Fruit fly (Drosophila melanogaster) whole organism, embryonic: ENCODE measurements around the gene CG10660.

Experiments used
- Bdp1 ChIP-seq: fragments of 200-800 bp; sonication (Bioruptor generic); optimal IDR thresholded peaks from 3 replicates; lab custom pipeline; 2016; ENCODE audit warnings: missing biosample characterization, missing genetic modification characterization
- CG10267 ChIP-seq: fragments of 200-800 bp; sonication (Bioruptor generic); optimal IDR thresholded peaks from 2 replicates; lab custom pipeline; 2018; ENCODE audit warnings: missing biosample characterization, mild to moderate bottlenecking, missing genetic modification characterization, moderate library complexity
- CG11696 ChIP-seq: fragments of 200-800 bp; sonication (Bioruptor generic); IDR thresholded peaks from 2 replicates; pipeline ENCODE4 v1.3.6; 2022; ENCODE audit warnings: missing biosample characterization, missing genetic modification characterization
- CG12236 ChIP-seq: fragments of 200-800 bp; sonication (Bioruptor generic); optimal IDR thresholded peaks from 2 replicates; lab custom pipeline; 2016; ENCODE audit warnings: missing biosample characterization, missing genetic modification characterization
- CG12769 ChIP-seq: fragments of 200-800 bp; sonication (Bioruptor generic); optimal IDR thresholded peaks from 2 replicates; lab custom pipeline; 2019; ENCODE audit warnings: missing biosample characterization, mild to moderate bottlenecking, missing genetic modification characterization, moderate library complexity
- CG12942 ChIP-seq: fragments of 200-800 bp; sonication (Bioruptor generic); optimal IDR thresholded peaks from 3 replicates; lab custom pipeline; 2016; ENCODE audit warnings: missing biosample characterization, missing genetic modification characterization
- CG14710 ChIP-seq: fragments of 200-800 bp; sonication (Bioruptor generic); optimal IDR thresholded peaks from 3 replicates; lab custom pipeline; 2019; ENCODE audit warnings: missing biosample characterization, mild to moderate bottlenecking, missing genetic modification characterization, moderate library complexity
- CG15514 ChIP-seq: fragments of 200-800 bp; sonication (Bioruptor generic); optimal IDR thresholded peaks from 3 replicates; lab custom pipeline; 2017; ENCODE audit warnings: missing biosample characterization, missing genetic modification characterization, mild to moderate bottlenecking, moderate library complexity, missing genetic modification reagents
- CG16813 ChIP-seq: fragments of 200-800 bp; sonication (Bioruptor generic); IDR thresholded peaks from 3 replicates; pipeline ENCODE4 v1.3.6; 2022; ENCODE audit warnings: missing biosample characterization, missing genetic modification characterization; ENCODE audit not compliant: partially characterized antibody
- CG17802 ChIP-seq: fragments of 200-800 bp; sonication (Bioruptor generic); optimal IDR thresholded peaks from 2 replicates; lab custom pipeline; 2018; ENCODE audit warnings: missing biosample characterization, mild to moderate bottlenecking, missing genetic modification characterization, moderate library complexity
- CG3847 ChIP-seq: fragments of 200-800 bp; sonication (Bioruptor generic); IDR thresholded peaks from 2 replicates; pipeline ENCODE4 v1.3.6; 2022; ENCODE audit warnings: missing biosample characterization, missing genetic modification characterization
- CG42726 ChIP-seq: fragments of 200-800 bp; sonication (Bioruptor generic); IDR thresholded peaks from 2 replicates; pipeline ENCODE4 v1.3.6; 2022; ENCODE audit warnings: missing biosample characterization, missing genetic modification characterization; ENCODE audit not compliant: partially characterized antibody
- CG4328 ChIP-seq: fragments of 200-800 bp; sonication (Bioruptor generic); optimal IDR thresholded peaks from 3 replicates; lab custom pipeline; 2017; ENCODE audit warnings: missing biosample characterization, missing genetic modification reagents, missing genetic modification characterization
- CG7357 ChIP-seq: fragments of 200-800 bp; sonication (Bioruptor generic); IDR thresholded peaks from 3 replicates; pipeline ENCODE4 v1.3.6; 2022; ENCODE audit warnings: missing biosample characterization, missing genetic modification characterization
- CG7786 ChIP-seq: fragments of 200-800 bp; sonication (Bioruptor generic); optimal IDR thresholded peaks from 2 replicates; lab custom pipeline; 2016; ENCODE audit warnings: missing biosample characterization, missing genetic modification characterization
- CTCF ChIP-seq: fragments of 200-800 bp; sonication (Bioruptor generic); optimal IDR thresholded peaks from 2 replicates; lab custom pipeline; 2017; ENCODE audit warnings: missing biosample characterization, mild to moderate bottlenecking, missing genetic modification characterization, moderate library complexity
- Chrac-16 ChIP-seq: fragments of 200-800 bp; sonication (Bioruptor generic); optimal IDR thresholded peaks from 3 replicates; lab custom pipeline; 2016; ENCODE audit warnings: missing biosample characterization, missing genetic modification characterization
- Eip74EF ChIP-seq, 2 experiments: fragments of 200-800 bp in 1 of 2; fragments of >200 bp in 1 of 2; sonication (Bioruptor generic) in 1 of 2; optimal IDR thresholded peaks; 2 replicates each; lab custom pipeline; 2017 to 2019; ENCODE audit warnings: missing biosample characterization in 2 of 2, missing genetic modification characterization in 2 of 2, mild to moderate bottlenecking in 1 of 2, moderate library complexity in 1 of 2
- Fer1 ChIP-seq: fragments of 200-800 bp; sonication (Bioruptor generic); optimal IDR thresholded peaks from 2 replicates; lab custom pipeline; 2017; ENCODE audit warnings: missing biosample characterization, mild to moderate bottlenecking, missing genetic modification characterization
- GATAe ChIP-seq: fragments of 200-800 bp; sonication (Bioruptor generic); conservative IDR thresholded peaks from 2 replicates; pipeline ENCODE4 v1.3.6; 2022; ENCODE audit warnings: missing biosample characterization, missing genetic modification characterization
- Hr39 ChIP-seq: fragments of >200 bp; optimal IDR thresholded peaks from 2 replicates; lab custom pipeline; 2017
- Kr ChIP-seq: fragments of 200-800 bp; sonication (Bioruptor generic); optimal IDR thresholded peaks from 2 replicates; lab custom pipeline; 2017; ENCODE audit warnings: missing biosample characterization, mild to moderate bottlenecking, missing genetic modification characterization
- Lhr ChIP-seq: fragments of 200-800 bp; sonication (Bioruptor generic); optimal IDR thresholded peaks from 3 replicates; lab custom pipeline; 2017; ENCODE audit warnings: mild to moderate bottlenecking, missing biosample characterization, missing genetic modification reagents, missing genetic modification characterization
- Mes4 ChIP-seq: fragments of 200-800 bp; sonication (Bioruptor generic); optimal IDR thresholded peaks from 2 replicates; lab custom pipeline; 2016; ENCODE audit warnings: missing biosample characterization, missing genetic modification characterization
- NC2β ChIP-seq: fragments of 200-800 bp; sonication (Bioruptor generic); optimal IDR thresholded peaks from 2 replicates; lab custom pipeline; 2016; ENCODE audit warnings: missing biosample characterization, missing genetic modification characterization
- Pdp1 ChIP-seq, 2 experiments: fragments of 200-800 bp; sonication (Bioruptor generic); optimal IDR thresholded peaks; 3 replicates each; lab custom pipeline; 2016; ENCODE audit warnings: missing biosample characterization in 2 of 2, missing genetic modification characterization in 2 of 2, mild to moderate bottlenecking in 1 of 2, moderate library complexity in 1 of 2
- Rx ChIP-seq: fragments of 200-800 bp; sonication (Bioruptor generic); IDR thresholded peaks from 2 replicates; pipeline ENCODE4 v1.3.6; 2022; ENCODE audit warnings: missing biosample characterization, missing genetic modification characterization
- Side ChIP-seq: fragments of 200-800 bp; sonication (Bioruptor generic); optimal IDR thresholded peaks from 2 replicates; lab custom pipeline; 2016; ENCODE audit warnings: missing biosample characterization, missing genetic modification characterization
- Tbp ChIP-seq: fragments of >200 bp; optimal IDR thresholded peaks from 2 replicates; lab custom pipeline; 2018; ENCODE audit warnings: missing biosample characterization, missing genetic modification characterization
- bcd ChIP-seq: fragments of 200-800 bp; sonication (Bioruptor generic); optimal IDR thresholded peaks from 2 replicates; lab custom pipeline; 2017; ENCODE audit warnings: missing biosample characterization, mild to moderate bottlenecking, missing genetic modification characterization
- cad ChIP-seq: fragments of >200 bp; optimal IDR thresholded peaks from 2 replicates; lab custom pipeline; 2017; ENCODE audit warnings: missing biosample characterization, missing genetic modification characterization
- dmrt99B ChIP-seq: fragments of 200-800 bp; sonication (Bioruptor generic); optimal IDR thresholded peaks from 2 replicates; lab custom pipeline; 2018; ENCODE audit warnings: missing biosample characterization, mild to moderate bottlenecking, missing genetic modification characterization, moderate library complexity
- eve ChIP-seq, 2 experiments: fragments of >200 bp; optimal IDR thresholded peaks; 2 replicates each; lab custom pipeline; 2017; ENCODE audit warnings: missing biosample characterization in 2 of 2, missing genetic modification characterization in 2 of 2
- gro ChIP-seq: fragments of 200-800 bp; sonication (Bioruptor generic); optimal IDR thresholded peaks from 2 replicates; lab custom pipeline; 2016; ENCODE audit warnings: missing biosample characterization, missing genetic modification characterization
- hth ChIP-seq: fragments of >200 bp; optimal IDR thresholded peaks from 2 replicates; lab custom pipeline; 2017; ENCODE audit warnings: inconsistent platforms
- lilli ChIP-seq: fragments of 200-800 bp; sonication (Bioruptor generic); optimal IDR thresholded peaks from 3 replicates; lab custom pipeline; 2016; ENCODE audit warnings: missing biosample characterization, missing genetic modification characterization
- ranshi ChIP-seq: fragments of 200-800 bp; sonication (Bioruptor generic); IDR thresholded peaks from 2 replicates; pipeline ENCODE4 v1.3.6; 2022; ENCODE audit warnings: missing biosample characterization, missing genetic modification characterization
- repo ChIP-seq: fragments of 200-800 bp; sonication (Bioruptor generic); optimal IDR thresholded peaks from 2 replicates; lab custom pipeline; 2016; ENCODE audit warnings: missing biosample characterization, missing genetic modification characterization
- row ChIP-seq: fragments of 200-800 bp; sonication (Bioruptor generic); IDR thresholded peaks from 3 replicates; pipeline ENCODE4 v1.3.6; 2022; ENCODE audit warnings: missing biosample characterization, missing genetic modification characterization
- sc ChIP-seq, 3 experiments: fragments of >200 bp in 2 of 3; fragments of 200-800 bp in 1 of 3; sonication (Bioruptor generic) in 1 of 3; optimal IDR thresholded peaks; 2 replicates in 2 of 3; 3 replicates in 1 of 3; lab custom pipeline; 2017; ENCODE audit warnings: mild to moderate bottlenecking in 1 of 3, missing biosample characterization in 1 of 3, missing genetic modification characterization in 1 of 3, missing genetic modification reagents in 1 of 3
- schlank ChIP-seq: fragments of 200-800 bp; sonication (Bioruptor generic); optimal IDR thresholded peaks from 2 replicates; lab custom pipeline; 2018; ENCODE audit warnings: missing biosample characterization, mild to moderate bottlenecking, missing genetic modification characterization
- sd ChIP-seq: fragments of 200-800 bp; sonication (Bioruptor generic); optimal IDR thresholded peaks from 3 replicates; lab custom pipeline; 2018; ENCODE audit warnings: missing biosample characterization, mild to moderate bottlenecking, missing genetic modification characterization, moderate library complexity
- sug ChIP-seq: fragments of 200-800 bp; optimal IDR thresholded peaks from 2 replicates; lab custom pipeline; 2019; ENCODE audit warnings: missing biosample characterization, mild to moderate bottlenecking, missing genetic modification characterization, moderate library complexity
- tgo ChIP-seq: fragments of 200-800 bp; sonication (Bioruptor generic); IDR thresholded peaks from 3 replicates; pipeline ENCODE4 v1.3.6; 2022; ENCODE audit warnings: missing biosample characterization, missing genetic modification characterization
- tll ChIP-seq, 2 experiments: fragments of 200-800 bp in 1 of 2; fragments of >200 bp in 1 of 2; sonication (Bioruptor generic) in 1 of 2; optimal IDR thresholded peaks; 2 replicates each; lab custom pipeline; 2017 to 2019; ENCODE audit warnings: missing biosample characterization in 2 of 2, missing genetic modification characterization in 2 of 2, mild to moderate bottlenecking in 1 of 2, moderate library complexity in 1 of 2
- tna ChIP-seq: fragments of 200-800 bp; sonication (Bioruptor generic); IDR thresholded peaks from 2 replicates; pipeline ENCODE4 v1.3.6; 2022; ENCODE audit warnings: missing biosample characterization, missing genetic modification characterization; ENCODE audit not compliant: partially characterized antibody
- vvl ChIP-seq: fragments of 200-800 bp; sonication (Bioruptor generic); IDR thresholded peaks from 2 replicates; pipeline ENCODE4 v1.3.6; 2022; ENCODE audit warnings: missing biosample characterization, missing genetic modification characterization
- wdn ChIP-seq: fragments of 200-800 bp; sonication (Bioruptor generic); IDR thresholded peaks from 2 replicates; pipeline ENCODE4 v1.3.6; 2022; ENCODE audit warnings: missing biosample characterization, missing genetic modification characterization
- yki ChIP-seq: fragments of >200 bp; optimal IDR thresholded peaks from 3 replicates; lab custom pipeline; 2018
- zfh1 ChIP-seq: fragments of 200-800 bp; sonication (Bioruptor generic); IDR thresholded peaks from 3 replicates; pipeline ENCODE4 v1.3.6; 2022; ENCODE audit warnings: missing biosample characterization, missing genetic modification characterization

CG10660 gene

DNA sequence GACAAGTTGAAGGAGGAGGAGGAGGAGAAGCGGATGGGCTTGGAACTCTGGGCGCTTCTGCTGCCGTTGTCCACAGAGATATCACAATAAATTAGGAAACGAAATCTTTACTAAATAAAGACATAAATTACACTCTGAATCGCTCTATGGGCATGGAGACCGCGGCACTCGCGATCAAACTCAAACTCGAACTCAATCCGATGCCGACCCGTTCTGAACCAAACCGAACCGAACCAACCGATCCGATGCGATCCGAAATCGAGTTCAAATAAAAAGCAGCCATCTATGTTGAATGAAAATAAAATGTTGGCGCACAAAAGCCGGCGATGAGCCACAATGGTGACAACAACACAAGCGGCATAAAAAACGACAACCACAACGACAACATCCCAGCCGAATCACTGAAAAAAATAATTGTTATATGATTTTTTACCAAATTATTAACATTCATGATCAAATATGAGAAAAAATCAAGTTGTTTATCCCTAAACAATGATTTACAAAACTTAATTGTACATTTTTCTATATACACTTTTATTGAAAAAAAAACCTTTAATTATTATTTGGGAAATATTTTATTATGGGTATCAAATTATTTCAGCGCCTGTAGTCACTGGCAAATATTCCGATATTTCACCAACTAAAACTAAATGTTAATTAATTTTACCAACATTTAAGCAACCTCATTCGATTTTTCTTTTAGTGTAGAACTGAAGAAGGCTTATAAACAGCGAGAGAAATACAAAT is 33.4 kb downstream of the CG10660 start (continued):
- TF ChIP-seq CG4328 (GFP tag; lab: Kevin White, UChicago) (peak; percentile 62), Tbp (GFP tag; lab: Kevin White, UChicago) (no peak), CG42726 (GFP tag; lab: Robert Waterston, UW) (no peak), cad (GFP tag; lab: Kevin White, UChicago) (no peak), Mes4 (GFP tag; lab: Kevin White, UChicago) (peak; percentile 39), sd (tag; lab: Kevin White, UChicago) (no peak), hth (lab: Kevin White, UChicago) (no peak), tll (GFP tag; optimal IDR thresholded peaks at IDR 0.05; lab: Kevin White, UChicago) (peak in 1 of 2 experiments; percentile 8), zfh1 (GFP tag; lab: Robert Waterston, UW) (peak; percentile 69; the same call in 2 of the 3 replicates), gro (GFP tag; lab: Kevin White, UChicago) (no peak), CTCF (no peak), CG16813 (no peak), Eip74EF (GFP tag; optimal IDR thresholded peaks at IDR 0.05; lab: Kevin White, UChicago) (peak in 1 of 2 experiments; percentile 87), tgo (GFP tag; lab: Robert Waterston, UW) (peak; percentile 70), eve (GFP tag; optimal IDR thresholded peaks at IDR 0.05; lab: Kevin White, UChicago) (peak in 1 of 2 experiments; percentile 82), Pdp1 (GFP tag; optimal IDR thresholded peaks at IDR 0.05; lab: Kevin White, UChicago) (peak; percentile 42 to 54), CG12942 (GFP tag; lab: Kevin White, UChicago) (peak; percentile 58), lilli (GFP tag; lab: Kevin White, UChicago) (peak; percentile 53), sug (tag; lab: Kevin White, UChicago) (no peak), CG7786 (GFP tag; lab: Kevin White, UChicago) (no peak), vvl (no peak; the same call in 1 of the 2 replicates), NC2β (GFP tag; lab: Kevin White, UChicago) (peak; percentile 48), CG14710 (peak; percentile 96), Rx (no peak), CG3847 (peak; percentile 22; the same call in 1 of the 2 replicates), bcd (GFP tag; lab: Kevin White, UChicago) (peak; percentile 75), Bdp1 (GFP tag; lab: Kevin White, UChicago) (peak; percentile 26), schlank (tag; lab: Kevin White, UChicago) (no peak), Kr (GFP tag; lab: Kevin White, UChicago) (peak; percentile 11), Chrac-16 (GFP tag; lab: Kevin White, UChicago) (peak; percentile 82), CG11696 (no peak), dmrt99B (tag; lab: Kevin White, UChicago) (peak; percentile 90), Fer1 (no peak), CG7357 (GFP tag; lab: Robert Waterston, UW) (0 out of 3 replicates have a peak, but pooled peaks have one; percentile 33), CG12236 (GFP tag; lab: Kevin White, UChicago) (peak; percentile 31), CG10267 (peak; percentile 91), CG17802 (tag; lab: Kevin White, UChicago) (peak; percentile 54), CG12769 (tag; lab: Kevin White, UChicago) (no peak), tna (no peak), CG15514 (no peak), yki (lab: Kevin White, UChicago) (no peak), Lhr (peak; percentile 63), row (GFP tag; lab: Robert Waterston, UW) (peak; percentile 67), GATAe (GFP tag; lab: Robert Waterston, UW) (no peak), sc (optimal IDR thresholded peaks at IDR 0.05; lab: Kevin White, UChicago) (no peak), sc (GFP tag; optimal IDR thresholded peaks at IDR 0.05; lab: Kevin White, UChicago) (peak; percentile 87), repo (GFP tag; lab: Kevin White, UChicago) (no peak), Side (GFP tag; lab: Kevin White, UChicago) (peak; percentile 36), Hr39 (lab: Kevin White, UChicago) (no peak), wdn (GFP tag; lab: Robert Waterston, UW) (no peak), ranshi (GFP tag; lab: Robert Waterston, UW) (0 out of 2 replicates have a peak, but pooled peaks have one; percentile 32)
